Fruit fly (Drosophila melanogaster) whole organism, adult: ENCODE data around the gene MtnE.

Experiments
- Mnt ChIP-seq: fragments of 200-800 bp; sonication (Bioruptor generic); optimal IDR thresholded peaks from 2 replicates; lab custom pipeline; 2016; ENCODE audit warnings: missing biosample characterization, mild to moderate bottlenecking, missing genetic modification characterization
- kay ChIP-seq: fragments of 200-800 bp; sonication (Bioruptor generic); peaks from one replicate; lab custom pipeline; 2016; ENCODE audit warnings: missing biosample characterization, missing genetic modification characterization, borderline replicate concordance

- no peak for TF ChIP-seq Mnt (GFP tag; lab: Kevin White, UChicago)
- TF ChIP-seq kay: no peak
These were observed 46.9 kb upstream of the MtnE start, which contains the start of gene CG34008 for dm6 chr3R:20581376-20581775.
